Worm (Caenorhabditis elegans) whole organism, L3 larva: ENCODE data around the gene melo-1.

ENCODE experiments used
- ama-1 ChIP-seq: fragments of 150-350 bp; optimal IDR thresholded peaks from 2 replicates; lab custom pipeline; 2018
- elt-2 ChIP-seq: sonication (generic microtip); optimal IDR thresholded peaks from 2 replicates; lab custom pipeline; 2016; ENCODE audit warnings: missing genetic modification reagents, mild to moderate bottlenecking, missing genetic modification characterization, missing compliant biosample characterization
- fkh-10 ChIP-seq: sonication (generic microtip); optimal IDR thresholded peaks from 2 replicates; lab custom pipeline; 2017; ENCODE audit warnings: missing biosample characterization, missing genetic modification reagents, missing genetic modification characterization
- hmg-11 ChIP-seq: sonication (generic microtip); optimal IDR thresholded peaks from 2 replicates; lab custom pipeline; 2016; ENCODE audit warnings: missing genetic modification characterization, missing compliant biosample characterization
- lin-39 ChIP-seq: fragments of 150-350 bp; optimal IDR thresholded peaks from 2 replicates; lab custom pipeline; 2018; ENCODE audit warnings: missing biosample characterization, missing genetic modification reagents, missing genetic modification characterization
- nhr-11 ChIP-seq: fragments of 150-350 bp; optimal IDR thresholded peaks from 2 replicates; lab custom pipeline; 2014; ENCODE audit warnings: missing biosample characterization, missing genetic modification characterization
- nhr-237 ChIP-seq: fragments of 150-350 bp; optimal IDR thresholded peaks from 2 replicates; lab custom pipeline; 2014; ENCODE audit warnings: missing biosample characterization, missing genetic modification characterization
- pha-4 ChIP-seq: fragments of 150-350 bp; optimal IDR thresholded peaks from 2 replicates; lab custom pipeline; 2014; ENCODE audit warnings: missing biosample characterization, missing genetic modification reagents, missing genetic modification characterization
- sea-2 ChIP-seq: fragments of 150-350 bp; sonication (generic microtip); optimal IDR thresholded peaks from 4 replicates; lab custom pipeline; 2014; ENCODE audit warnings: missing biosample characterization, missing genetic modification reagents, missing genetic modification characterization
- skn-1 ChIP-seq: fragments of 150-350 bp; optimal IDR thresholded peaks from 2 replicates; lab custom pipeline; 2014; ENCODE audit warnings: missing biosample characterization, missing genetic modification characterization
- unc-62 ChIP-seq: fragments of 150-350 bp; sonication (generic microtip); optimal IDR thresholded peaks from 4 replicates; lab custom pipeline; 2014; ENCODE audit warnings: missing biosample characterization, missing genetic modification reagents, missing genetic modification characterization
- ztf-11 ChIP-seq: fragments of 150-350 bp; optimal IDR thresholded peaks from 2 replicates; lab custom pipeline; 2014; ENCODE audit warnings: missing biosample characterization, missing genetic modification characterization
- ztf-4 ChIP-seq: fragments of 150-350 bp; optimal IDR thresholded peaks from 2 replicates; lab custom pipeline; 2014; ENCODE audit warnings: missing biosample characterization, missing genetic modification characterization

- TF ChIP-seq ztf-11 (no peak), unc-62 (GFP tag; lab: Kevin White, UChicago) (no peak), sea-2 (GFP tag; lab: Kevin White, UChicago) (no peak), hmg-11 (tag; lab: Kevin White, UChicago) (no peak), nhr-237 (tag; lab: Kevin White, UChicago) (no peak), ztf-4 (tag; lab: Kevin White, UChicago) (no peak), nhr-11 (no peak), pha-4 (tag; lab: Kevin White, UChicago) (no peak), lin-39 (tag; lab: Kevin White, UChicago) (no peak), skn-1 (tag; lab: Kevin White, UChicago) (no peak), fkh-10 (no peak), ama-1 (no peak), elt-2 (tag; lab: Kevin White, UChicago) (no peak)
Observed at ce11 chrIV:14764719-14765173, 22.1 kb upstream of the melo-1 start.
